Worm (Caenorhabditis elegans): ENCODE results near the gene C18A3.3.

ce11 chrII:5748395-5748794 is 32.3 kb downstream of the C18A3.3 start:
- TF ChIP-seq pha-4 (GFP tag; IDR thresholded peaks at IDR 0.05) = peak; percentile 25; the same call in 1 of the 2 replicates
- no peak for TF ChIP-seq pha-4 (tag; optimal IDR thresholded peaks at IDR 0.05)
- no peak for TF ChIP-seq nhr-25 (tag; optimal IDR thresholded peaks at IDR 0.05; ENCODE audit: borderline replicate concordance, insufficient read depth)
